ENCODE assay signal across 6 fruit fly cellular contexts in genomic region chr2L:1157679-1158518, dm6.
TF ChIP-seq lines count a peak whose summit lies in the region.

Gene capt, minus strand, starts transcription at chr2L:1158262.

- TF ChIP-seq CTCF in whole organism, embryonic (GFP tag; optimal IDR thresholded peaks at IDR 0.05; lab: Kevin White, UChicago), result no peak

TF ChIP-seq in Kc167, 6 proteins besides CTCF, POLR2A, EP300 and RAD21:
- TF ChIP-seq Sin3A (optimal IDR thresholded peaks at IDR 0.05; lab: Kevin White, UChicago) (peak; percentile 89), h (optimal IDR thresholded peaks at IDR 0.05; lab: Kevin White, UChicago) (no peak), Myc (optimal IDR thresholded peaks at IDR 0.05; lab: Kevin White, UChicago) (no peak)

TF ChIP-seq in whole organism, adult, 20 proteins besides CTCF, POLR2A, EP300 and RAD21 (continues in another document):
- no peak for TF ChIP-seq kay (GFP tag; lab: Kevin White, UChicago; ENCODE audit: borderline replicate concordance)
- no peak for TF ChIP-seq Clk (GFP tag; optimal IDR thresholded peaks at IDR 0.05; lab: Kevin White, UChicago)
- TF ChIP-seq ovo (GFP tag; optimal IDR thresholded peaks at IDR 0.05; lab: Kevin White, UChicago), result peak; percentile 87
- TF ChIP-seq CG5204 (GFP tag; optimal IDR thresholded peaks at IDR 0.05; lab: Kevin White, UChicago), result no peak
- peak; percentile 39 for TF ChIP-seq cic (GFP tag; optimal IDR thresholded peaks at IDR 0.05; lab: Kevin White, UChicago)
- peak; percentile 7 for TF ChIP-seq Hr96 (GFP tag; optimal IDR thresholded peaks at IDR 0.05; lab: Kevin White, UChicago)
- peak; percentile 44 for TF ChIP-seq CG7101 (tag; optimal IDR thresholded peaks at IDR 0.05; lab: Kevin White, UChicago)
- peak; percentile 20 for TF ChIP-seq CG7045 (GFP tag; optimal IDR thresholded peaks at IDR 0.05; lab: Kevin White, UChicago)
- peak; percentile 75 for TF ChIP-seq tj (GFP tag; optimal IDR thresholded peaks at IDR 0.05; lab: Kevin White, UChicago)
- peak; percentile 75 for TF ChIP-seq Mnt (GFP tag; optimal IDR thresholded peaks at IDR 0.05; lab: Kevin White, UChicago)
- no peak for TF ChIP-seq CG12768 (GFP tag; optimal IDR thresholded peaks at IDR 0.05; lab: Kevin White, UChicago)
- no peak for TF ChIP-seq cnc (optimal IDR thresholded peaks at IDR 0.05; lab: Kevin White, UChicago)
- TF ChIP-seq bab1 (GFP tag; optimal IDR thresholded peaks at IDR 0.05; lab: Kevin White, UChicago), result no peak
- no peak for TF ChIP-seq Crg-1 (GFP tag; optimal IDR thresholded peaks at IDR 0.05; lab: Kevin White, UChicago)
- peak; percentile 97 for TF ChIP-seq pad (GFP tag; optimal IDR thresholded peaks at IDR 0.05; lab: Kevin White, UChicago)
- TF ChIP-seq CG33017 (tag; optimal IDR thresholded peaks at IDR 0.05; lab: Kevin White, UChicago), result peak; percentile 21
- peak; percentile 6 for TF ChIP-seq CG1620 (GFP tag; optimal IDR thresholded peaks at IDR 0.05; lab: Kevin White, UChicago)
- no peak for TF ChIP-seq CG11617 (GFP tag; optimal IDR thresholded peaks at IDR 0.05; lab: Kevin White, UChicago)

TF ChIP-seq in whole organism, embryonic, 481 proteins besides CTCF, POLR2A, EP300 and RAD21 (continues in another document):
- TF ChIP-seq chn (GFP tag; optimal IDR thresholded peaks at IDR 0.05; lab: Kevin White, UChicago), result peak; percentile 14
- TF ChIP-seq Dad (GFP tag; optimal IDR thresholded peaks at IDR 0.05; lab: Kevin White, UChicago), result no peak
- peak; percentile 81 for TF ChIP-seq CG9932 (GFP tag; IDR thresholded peaks at IDR 0.05; lab: Robert Waterston, UW)
- TF ChIP-seq grau (tag; optimal IDR thresholded peaks at IDR 0.05; lab: Kevin White, UChicago), result peak; percentile 39
- TF ChIP-seq Hr3 (GFP tag; optimal IDR thresholded peaks at IDR 0.05; lab: Kevin White, UChicago), result peak; percentile 41
- no peak for TF ChIP-seq CG3726 (GFP tag; IDR thresholded peaks at IDR 0.05; lab: Robert Waterston, UW)
- TF ChIP-seq Xbp1 (GFP tag; optimal IDR thresholded peaks at IDR 0.05; lab: Kevin White, UChicago), result peak; percentile 44
- peak; percentile 72 for TF ChIP-seq CG12155 (GFP tag; optimal IDR thresholded peaks at IDR 0.05; lab: Kevin White, UChicago)
- peak; percentile 53; the same call in 1 of the 2 replicates for TF ChIP-seq Taf1 (GFP tag; IDR thresholded peaks at IDR 0.05; lab: Robert Waterston, UW)
- TF ChIP-seq lbe (GFP tag; optimal IDR thresholded peaks at IDR 0.05; lab: Kevin White, UChicago), result no peak
- peak; percentile 38 for TF ChIP-seq CG15479 (GFP tag; optimal IDR thresholded peaks at IDR 0.05; lab: Kevin White, UChicago)
- no peak for TF ChIP-seq CG4617 (GFP tag; optimal IDR thresholded peaks at IDR 0.05; lab: Kevin White, UChicago; ENCODE audit: borderline replicate concordance)
- TF ChIP-seq CG13296 (GFP tag; optimal IDR thresholded peaks at IDR 0.05; lab: Kevin White, UChicago), result no peak
- TF ChIP-seq Ssrp (tag; optimal IDR thresholded peaks at IDR 0.05; lab: Kevin White, UChicago), result peak; percentile 22
- peak; percentile 41; the same call in 1 of the 2 replicates for TF ChIP-seq CG32532 (GFP tag; IDR thresholded peaks at IDR 0.05; lab: Robert Waterston, UW)
- peak; percentile 19; the same call in 1 of the 2 replicates for TF ChIP-seq CG13287 (GFP tag; IDR thresholded peaks at IDR 0.05; lab: Robert Waterston, UW; ENCODE audit: partially characterized antibody)
- TF ChIP-seq CG1647 (GFP tag; optimal IDR thresholded peaks at IDR 0.05; lab: Kevin White, UChicago), result no peak

TF ChIP-seq in whole organism, prepupa, 60 proteins besides CTCF, POLR2A, EP300 and RAD21 (continues in another document):
- peak; percentile 66 for TF ChIP-seq Hr39 (GFP tag; optimal IDR thresholded peaks at IDR 0.05; lab: Kevin White, UChicago)
- peak; percentile 27 for TF ChIP-seq CG34406 (GFP tag; optimal IDR thresholded peaks at IDR 0.05; lab: Kevin White, UChicago)
- peak; percentile 33 for TF ChIP-seq Ets96B (tag; optimal IDR thresholded peaks at IDR 0.05; lab: Kevin White, UChicago)
- TF ChIP-seq net (GFP tag; optimal IDR thresholded peaks at IDR 0.05; lab: Kevin White, UChicago), result no peak
- no peak for TF ChIP-seq Lpt (GFP tag; optimal IDR thresholded peaks at IDR 0.05; lab: Kevin White, UChicago)
- TF ChIP-seq CG10631 (GFP tag; optimal IDR thresholded peaks at IDR 0.05; lab: Kevin White, UChicago), result no peak
- peak; percentile 8 for TF ChIP-seq Sox15 (GFP tag; optimal IDR thresholded peaks at IDR 0.05; lab: Kevin White, UChicago)
- TF ChIP-seq OdsH (GFP tag; optimal IDR thresholded peaks at IDR 0.05; lab: Kevin White, UChicago), result no peak
- TF ChIP-seq Gug (GFP tag; IDR thresholded peaks at IDR 0.05; lab: Robert Waterston, UW), result no peak
- TF ChIP-seq CG7368 (GFP tag; optimal IDR thresholded peaks at IDR 0.05; lab: Kevin White, UChicago), result no peak
- TF ChIP-seq CG6163 (GFP tag; IDR thresholded peaks at IDR 0.05; lab: Robert Waterston, UW), result peak; percentile 37; the same call in 1 of the 3 replicates
- no peak for TF ChIP-seq CG6792 (GFP tag; optimal IDR thresholded peaks at IDR 0.05; lab: Kevin White, UChicago)
- TF ChIP-seq lz (GFP tag; optimal IDR thresholded peaks at IDR 0.05; lab: Kevin White, UChicago), result peak; percentile 59
- peak; percentile 18 for TF ChIP-seq vri (GFP tag; optimal IDR thresholded peaks at IDR 0.05; lab: Kevin White, UChicago)
- TF ChIP-seq Sox14 (GFP tag; optimal IDR thresholded peaks at IDR 0.05; lab: Kevin White, UChicago), result peak; percentile 33
- TF ChIP-seq CG8119 (GFP tag; IDR thresholded peaks at IDR 0.05; lab: Robert Waterston, UW), result 0 out of 3 replicates have a peak, but pooled peaks have one; percentile 49
- TF ChIP-seq CG15336 (GFP tag; IDR thresholded peaks at IDR 0.05; lab: Robert Waterston, UW), result peak; percentile 37; the same call in 1 of the 2 replicates
- TF ChIP-seq CG6808 (GFP tag; optimal IDR thresholded peaks at IDR 0.05; lab: Kevin White, UChicago), result peak; percentile 7
- TF ChIP-seq Blimp-1 (GFP tag; optimal IDR thresholded peaks at IDR 0.05; lab: Kevin White, UChicago), result no peak

TF ChIP-seq in whole organism, pupa, 21 proteins besides CTCF, POLR2A, EP300 and RAD21:
- TF ChIP-seq D1 (tag; optimal IDR thresholded peaks at IDR 0.05; lab: Kevin White, UChicago), result no peak
- TF ChIP-seq CG8159 (tag; optimal IDR thresholded peaks at IDR 0.05; lab: Kevin White, UChicago), result peak; percentile 53
- TF ChIP-seq CG17806 (tag; optimal IDR thresholded peaks at IDR 0.05; lab: Kevin White, UChicago), result peak; percentile 20
- TF ChIP-seq Ets98B (GFP tag; IDR thresholded peaks at IDR 0.05; lab: Robert Waterston, UW), result peak; percentile 7; the same call in 1 of the 2 replicates
- TF ChIP-seq EcR (GFP tag; optimal IDR thresholded peaks at IDR 0.05; lab: Kevin White, UChicago), result peak; percentile 82
- no peak for TF ChIP-seq CG10348 (GFP tag; IDR thresholded peaks at IDR 0.05; lab: Robert Waterston, UW)
- TF ChIP-seq CG15710 (tag; optimal IDR thresholded peaks at IDR 0.05; lab: Kevin White, UChicago), result peak; percentile 48
- TF ChIP-seq CG14655 (GFP tag; optimal IDR thresholded peaks at IDR 0.05; lab: Kevin White, UChicago), result no peak
- peak; percentile 15 for TF ChIP-seq CG8301 (tag; optimal IDR thresholded peaks at IDR 0.05; lab: Kevin White, UChicago)
- TF ChIP-seq CG32121 (GFP tag; IDR thresholded peaks at IDR 0.05; lab: Robert Waterston, UW), result peak; percentile 26; the same call in 1 of the 2 replicates
- peak; percentile 23 for TF ChIP-seq CG9948 (tag; optimal IDR thresholded peaks at IDR 0.05; lab: Kevin White, UChicago)
TF ChIP-seq in whole organism, pupa: peak in this region for 8.

TF ChIP-seq in whole organism, wandering third instar larva, 38 proteins besides CTCF, POLR2A, EP300 and RAD21:
- TF ChIP-seq pan (optimal IDR thresholded peaks at IDR 0.05; lab: Kevin White, UChicago), result no peak
- peak; percentile 55 for TF ChIP-seq HLH106 (tag; optimal IDR thresholded peaks at IDR 0.05; lab: Kevin White, UChicago)
- TF ChIP-seq psq (GFP tag; optimal IDR thresholded peaks at IDR 0.05; lab: Kevin White, UChicago), result peak; percentile 1
- peak; percentile 27 for TF ChIP-seq Myc (optimal IDR thresholded peaks at IDR 0.05; lab: Kevin White, UChicago)
- peak in 1 of 2 experiments; percentile 22 for TF ChIP-seq foxo (GFP tag; optimal IDR thresholded peaks at IDR 0.05; lab: Kevin White, UChicago)
- peak; percentile 3 for TF ChIP-seq CG9705 (GFP tag; optimal IDR thresholded peaks at IDR 0.05; lab: Kevin White, UChicago)
- no peak for TF ChIP-seq dl (GFP tag; optimal IDR thresholded peaks at IDR 0.05; lab: Kevin White, UChicago; ENCODE audit: insufficient read depth in 1 of 2, partially characterized antibody in 2 of 2)
- TF ChIP-seq N (GFP tag; optimal IDR thresholded peaks at IDR 0.05; lab: Kevin White, UChicago), result peak; percentile 41
- TF ChIP-seq CrebA (GFP tag; optimal IDR thresholded peaks at IDR 0.05; lab: Kevin White, UChicago; ENCODE audit: borderline replicate concordance), result no peak
- no peak for TF ChIP-seq fru (GFP tag; optimal IDR thresholded peaks at IDR 0.05; lab: Kevin White, UChicago)
- no peak for TF ChIP-seq Abd-B (GFP tag; optimal IDR thresholded peaks at IDR 0.05; lab: Kevin White, UChicago)
- peak; percentile 25 for TF ChIP-seq sv (GFP tag; optimal IDR thresholded peaks at IDR 0.05; lab: Kevin White, UChicago)
- peak; percentile 10 for TF ChIP-seq h (GFP tag; optimal IDR thresholded peaks at IDR 0.05; lab: Kevin White, UChicago)
- TF ChIP-seq br (GFP tag; optimal IDR thresholded peaks at IDR 0.05; lab: Kevin White, UChicago), result no peak
- peak; percentile 1 for TF ChIP-seq Sp1 (GFP tag; optimal IDR thresholded peaks at IDR 0.05; lab: Kevin White, UChicago)
- peak; percentile 60 for TF ChIP-seq woc (GFP tag; optimal IDR thresholded peaks at IDR 0.05; lab: Kevin White, UChicago)
- TF ChIP-seq rgr (GFP tag; optimal IDR thresholded peaks at IDR 0.05; lab: Kevin White, UChicago), result peak; percentile 21
- no peak for TF ChIP-seq Dfd (GFP tag; optimal IDR thresholded peaks at IDR 0.05; lab: Kevin White, UChicago)
- TF ChIP-seq ey (GFP tag; optimal IDR thresholded peaks at IDR 0.05; lab: Kevin White, UChicago), result peak; percentile 21
- peak; percentile 2 for TF ChIP-seq dmrt93B (GFP tag; optimal IDR thresholded peaks at IDR 0.05; lab: Kevin White, UChicago)
- TF ChIP-seq Rel (GFP tag; optimal IDR thresholded peaks at IDR 0.05; lab: Kevin White, UChicago), result no peak
- peak; percentile 31 for TF ChIP-seq Rel (tag; optimal IDR thresholded peaks at IDR 0.05; lab: Kevin White, UChicago)
